Worm (Caenorhabditis elegans) whole organism, early embryonic: ENCODE data around the gene psf-1.

ENCODE experiments used
- B0310.2 ChIP-seq: sonication (generic microtip); optimal IDR thresholded peaks from 2 replicates; lab custom pipeline; 2016; ENCODE audit warnings: mild to moderate bottlenecking, missing genetic modification characterization, missing compliant biosample characterization
- F13C5.2 ChIP-seq: sonication (generic microtip); optimal IDR thresholded peaks from 2 replicates; lab custom pipeline; 2017; ENCODE audit warnings: mild to moderate bottlenecking, missing genetic modification characterization, inconsistent platforms, missing compliant biosample characterization
- ama-1 ChIP-seq: fragments of 150-350 bp; optimal IDR thresholded peaks from 2 replicates; lab custom pipeline; 2014
- ceh-13 ChIP-seq: fragments of 200-800 bp; sonication (Bioruptor generic); optimal IDR thresholded peaks from 2 replicates; lab custom pipeline; 2018; ENCODE audit warnings: mild to moderate bottlenecking, missing genetic modification characterization, missing compliant biosample characterization
- ceh-36 ChIP-seq: sonication (generic microtip); optimal IDR thresholded peaks from 2 replicates; lab custom pipeline; 2016; ENCODE audit warnings: missing genetic modification characterization, inconsistent platforms, missing compliant biosample characterization
- hmbx-1 ChIP-seq: sonication (generic microtip); optimal IDR thresholded peaks from 2 replicates; lab custom pipeline; 2016; ENCODE audit warnings: mild to moderate bottlenecking, missing genetic modification characterization, missing compliant biosample characterization
- hmg-4 ChIP-seq: fragments of 200-800 bp; sonication (Bioruptor generic); optimal IDR thresholded peaks from 2 replicates; lab custom pipeline; 2018; ENCODE audit warnings: mild to moderate bottlenecking, missing genetic modification characterization, missing compliant biosample characterization
- hnd-1 ChIP-seq: sonication (generic microtip); optimal IDR thresholded peaks from 2 replicates; lab custom pipeline; 2016; ENCODE audit warnings: missing genetic modification characterization, missing compliant biosample characterization
- pes-1 ChIP-seq: fragments of 200-800 bp; sonication (Bioruptor generic); IDR thresholded peaks from 2 replicates; pipeline ENCODE4 v1.3.6; 2022; ENCODE audit warnings: missing genetic modification reagents, missing genetic modification characterization, missing compliant biosample characterization
- scrt-1 ChIP-seq: fragments of 200-800 bp; sonication (Bioruptor generic); IDR thresholded peaks from 2 replicates; pipeline ENCODE4 v1.3.6; 2022; ENCODE audit warnings: missing genetic modification characterization, missing compliant biosample characterization
- sea-1 ChIP-seq: fragments of 200-800 bp; sonication (Bioruptor generic); conservative IDR thresholded peaks from 2 replicates; pipeline ENCODE4 v1.3.6; 2022; ENCODE audit warnings: missing genetic modification characterization, missing compliant biosample characterization
- tbx-37 ChIP-seq: fragments of 200-800 bp; sonication (Bioruptor generic); conservative IDR thresholded peaks from 2 replicates; pipeline ENCODE4 v1.3.6; 2022; ENCODE audit warnings: missing genetic modification reagents, missing genetic modification characterization, missing compliant biosample characterization

DNA sequence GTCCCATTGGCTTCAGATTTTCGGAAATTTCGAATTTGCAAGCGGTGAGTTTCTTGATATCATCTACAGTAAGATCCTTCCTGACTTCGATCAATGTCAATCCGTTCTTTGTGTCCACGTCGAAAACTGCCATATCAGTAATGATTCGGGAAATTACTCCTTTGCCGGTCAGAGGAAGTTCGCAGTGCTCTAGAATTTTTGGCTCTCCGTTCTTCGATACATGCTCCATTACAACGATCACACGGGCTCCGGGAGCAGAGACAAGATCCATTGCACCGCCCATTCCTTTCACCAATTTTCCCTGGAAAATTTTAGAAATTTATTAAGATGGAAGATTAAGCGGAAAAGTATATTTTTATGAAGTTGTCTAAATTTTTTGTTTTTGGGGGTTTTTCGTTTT lies 33.9 kb upstream of the psf-1 start:
- no peak for TF ChIP-seq hmbx-1
- no peak for TF ChIP-seq ama-1 (lab: Kevin White, UChicago)
- no peak for TF ChIP-seq F13C5.2
- TF ChIP-seq hmg-4, result no peak
- TF ChIP-seq ceh-36, result no peak
- TF ChIP-seq pes-1 (GFP tag; lab: Robert Waterston, UW), result no peak
- no peak for TF ChIP-seq tbx-37 (GFP tag; lab: Robert Waterston, UW)
- no peak for TF ChIP-seq hnd-1 (tag; lab: Kevin White, UChicago)
- no peak for TF ChIP-seq B0310.2
- no peak for TF ChIP-seq scrt-1 (GFP tag; lab: Robert Waterston, UW)
- no peak for TF ChIP-seq ceh-13 (GFP tag; lab: Kevin White, UChicago)
- TF ChIP-seq sea-1 (GFP tag; lab: Robert Waterston, UW), result no peak
